Worm (Caenorhabditis elegans) whole organism, L4 larva: Measurements from ENCODE around the gene C52G5.2.

Experiments
- Y75B8A.6 ChIP-seq: fragments of 200-800 bp; sonication (Bioruptor generic); IDR thresholded peaks from 2 replicates; pipeline ENCODE4 v1.3.6; 2022; ENCODE audit warnings: missing genetic modification reagents, missing genetic modification characterization, missing compliant biosample characterization
- dve-1 ChIP-seq: sonication (generic microtip); optimal IDR thresholded peaks from 2 replicates; lab custom pipeline; 2017; ENCODE audit warnings: antibody characterized with exemption, mild to moderate bottlenecking, missing genetic modification characterization, missing compliant biosample characterization; ENCODE audit not compliant: insufficient read depth
- nhr-77 ChIP-seq: fragments of 150-350 bp; optimal IDR thresholded peaks from 2 replicates; lab custom pipeline; 2014; ENCODE audit warnings: missing biosample characterization, missing genetic modification characterization

The C52G5.2 gene

ce11 chrX:12889837-12890449, 46.8 kb downstream of the C52G5.2 start (continued):
- no peak for TF ChIP-seq Y75B8A.6 (GFP tag; lab: Robert Waterston, UW)
- TF ChIP-seq dve-1 (tag; lab: Kevin White, UChicago): peak; percentile 77
- TF ChIP-seq nhr-77 (tag; lab: Kevin White, UChicago): peak; percentile 53
